Worm (Caenorhabditis elegans) whole organism, midembryonic: ENCODE measurements around the gene emc-6.

ENCODE experiments used
- T22C8.4 ChIP-seq: fragments of 200-800 bp; sonication (Bioruptor generic); IDR thresholded peaks from 2 replicates; pipeline ENCODE4 v1.3.6; 2022; ENCODE audit warnings: missing genetic modification characterization, missing compliant biosample characterization
- flt-1 ChIP-seq: fragments of 200-800 bp; sonication (Bioruptor generic); IDR thresholded peaks from 2 replicates; pipeline ENCODE4 v1.3.6; 2022; ENCODE audit warnings: missing genetic modification characterization, missing compliant biosample characterization
- klf-2 ChIP-seq: fragments of 200-800 bp; sonication (Bioruptor generic); conservative IDR thresholded peaks from 2 replicates; pipeline ENCODE4 v1.3.6; 2022; ENCODE audit warnings: missing genetic modification reagents, missing genetic modification characterization, missing compliant biosample characterization
- med-1 ChIP-seq: sonication (generic microtip); optimal IDR thresholded peaks from 2 replicates; lab custom pipeline; 2017; ENCODE audit warnings: missing genetic modification characterization, mild to moderate bottlenecking, missing compliant biosample characterization, antibody characterized with exemption, missing genetic modification reagents; ENCODE audit not compliant: insufficient read depth
- tab-1 ChIP-seq: fragments of 200-800 bp; sonication (Bioruptor generic); IDR thresholded peaks from 2 replicates; pipeline ENCODE4 v1.3.6; 2022; ENCODE audit warnings: missing genetic modification characterization, missing compliant biosample characterization
- ztf-23 ChIP-seq: fragments of 200-800 bp; sonication (Bioruptor generic); IDR thresholded peaks from 2 replicates; pipeline ENCODE4 v1.3.6; 2022; ENCODE audit warnings: missing genetic modification reagents, missing genetic modification characterization, missing compliant biosample characterization
- ztf-29 ChIP-seq: fragments of 200-800 bp; sonication (Bioruptor generic); IDR thresholded peaks from 2 replicates; pipeline ENCODE4 v1.3.6; 2022; ENCODE audit warnings: missing genetic modification reagents, missing genetic modification characterization, missing compliant biosample characterization

DNA sequence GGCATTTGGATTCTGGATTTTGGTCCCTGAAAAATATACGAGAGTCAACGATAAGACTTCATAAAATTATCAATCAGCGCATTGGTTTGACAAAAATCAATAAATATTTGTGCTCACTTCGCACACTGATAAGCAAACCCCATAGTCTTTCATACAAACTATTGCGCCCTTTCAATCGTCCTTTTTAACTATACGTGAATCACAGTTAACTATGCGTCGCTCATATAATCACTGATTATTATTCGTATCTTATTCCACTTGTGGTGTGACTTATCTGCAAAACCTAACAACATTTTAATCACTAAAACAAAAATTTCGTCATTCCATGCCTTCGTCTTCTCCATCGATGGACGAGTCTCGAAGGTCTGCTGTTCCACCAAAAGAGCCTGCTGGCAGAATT is 1.3 kb upstream of the emc-6 start, which contains the start of gene nhr-8:
- TF ChIP-seq ztf-23 (GFP tag; lab: Robert Waterston, UW) (no peak), klf-2 (GFP tag; lab: Robert Waterston, UW) (no peak), tab-1 (no peak), flt-1 (GFP tag; lab: Robert Waterston, UW) (no peak), T22C8.4 (no peak), ztf-29 (no peak), med-1 (GFP tag; lab: Kevin White, UChicago) (no peak)
